Worm (Caenorhabditis elegans) whole organism, late embryonic: Measurements from ENCODE around the gene Y37E11B.2.

Experiments
- F13H6.1 ChIP-seq: sonication (generic microtip); optimal IDR thresholded peaks from 2 replicates; lab custom pipeline; 2016; ENCODE audit warnings: missing genetic modification characterization, missing compliant biosample characterization
- Y22D7AL.16 ChIP-seq: sonication (generic microtip); optimal IDR thresholded peaks from 2 replicates; lab custom pipeline; 2016; ENCODE audit warnings: missing genetic modification characterization, missing compliant biosample characterization
- ahr-1 ChIP-seq: sonication (generic microtip); optimal IDR thresholded peaks from 2 replicates; lab custom pipeline; 2016; ENCODE audit warnings: missing genetic modification characterization, missing compliant biosample characterization
- ceh-31 ChIP-seq: sonication (generic microtip); optimal IDR thresholded peaks from 2 replicates; lab custom pipeline; 2016; ENCODE audit warnings: missing genetic modification characterization, missing compliant biosample characterization
- ceh-34 ChIP-seq: sonication (generic microtip); optimal IDR thresholded peaks from 2 replicates; lab custom pipeline; 2016; ENCODE audit warnings: mild to moderate bottlenecking, missing genetic modification characterization, missing compliant biosample characterization
- ceh-48 ChIP-seq: sonication (generic microtip); optimal IDR thresholded peaks from 2 replicates; lab custom pipeline; 2016; ENCODE audit warnings: missing genetic modification characterization, inconsistent platforms, missing compliant biosample characterization
- che-1 ChIP-seq: sonication (generic microtip); optimal IDR thresholded peaks from 2 replicates; lab custom pipeline; 2016; ENCODE audit warnings: mild to moderate bottlenecking, missing genetic modification characterization, missing compliant biosample characterization
- elt-2 ChIP-seq: sonication (generic microtip); optimal IDR thresholded peaks from 2 replicates; lab custom pipeline; 2016; ENCODE audit warnings: missing genetic modification reagents, missing genetic modification characterization, missing compliant biosample characterization
- madf-2 ChIP-seq: sonication (generic microtip); optimal IDR thresholded peaks from 2 replicates; lab custom pipeline; 2017; ENCODE audit warnings: missing genetic modification characterization, missing compliant biosample characterization
- nhr-232 ChIP-seq: sonication (generic microtip); optimal IDR thresholded peaks from 2 replicates; lab custom pipeline; 2016; ENCODE audit warnings: missing genetic modification characterization, missing compliant biosample characterization
- npax-4 ChIP-seq: sonication (generic microtip); optimal IDR thresholded peaks from 2 replicates; lab custom pipeline; 2016; ENCODE audit warnings: missing genetic modification characterization, missing compliant biosample characterization
- pag-3 ChIP-seq: sonication (generic microtip); optimal IDR thresholded peaks from 2 replicates; lab custom pipeline; 2016; ENCODE audit warnings: missing compliant biosample characterization, missing genetic modification characterization, borderline replicate concordance
- pax-1 ChIP-seq: fragments of 150-350 bp; optimal IDR thresholded peaks from 2 replicates; lab custom pipeline; 2014; ENCODE audit warnings: missing biosample characterization, missing genetic modification characterization
- pha-2 ChIP-seq: sonication (generic microtip); optimal IDR thresholded peaks from 2 replicates; lab custom pipeline; 2017; ENCODE audit warnings: mild to moderate bottlenecking, missing genetic modification characterization, missing compliant biosample characterization
- tbx-2 ChIP-seq: sonication (generic microtip); optimal IDR thresholded peaks from 2 replicates; lab custom pipeline; 2016; ENCODE audit warnings: missing genetic modification characterization, missing compliant biosample characterization
- unc-42 ChIP-seq: sonication (generic microtip); optimal IDR thresholded peaks from 2 replicates; lab custom pipeline; 2016; ENCODE audit warnings: missing genotype, missing genetic modification characterization, missing compliant biosample characterization
- unc-86 ChIP-seq: sonication (generic microtip); optimal IDR thresholded peaks from 2 replicates; lab custom pipeline; 2016; ENCODE audit warnings: missing genetic modification characterization, missing compliant biosample characterization

The Y37E11B.2 gene

ce11 chrIV:3624597-3624996 is 46.3 kb downstream of the Y37E11B.2 start, which contains the start of the genes cha-1 and unc-17:
Gene cha-1, minus strand, starts transcription at chrIV:3624697.
Gene unc-17, minus strand, starts transcription at chrIV:3624699.
- TF ChIP-seq ceh-31 (tag; lab: Kevin White, UChicago) (no peak), tbx-2 (no peak), npax-4 (tag; lab: Kevin White, UChicago) (no peak), ceh-48 (tag; lab: Kevin White, UChicago) (no peak), nhr-232 (tag; lab: Kevin White, UChicago) (no peak), pha-2 (tag; lab: Kevin White, UChicago) (no peak), ahr-1 (tag; lab: Kevin White, UChicago) (no peak), F13H6.1 (tag; lab: Kevin White, UChicago) (no peak), unc-86 (no peak), pax-1 (no peak), ceh-34 (tag; lab: Kevin White, UChicago) (no peak), Y22D7AL.16 (tag; lab: Kevin White, UChicago) (no peak), pag-3 (tag; lab: Kevin White, UChicago) (no peak), madf-2 (no peak)

DNA sequence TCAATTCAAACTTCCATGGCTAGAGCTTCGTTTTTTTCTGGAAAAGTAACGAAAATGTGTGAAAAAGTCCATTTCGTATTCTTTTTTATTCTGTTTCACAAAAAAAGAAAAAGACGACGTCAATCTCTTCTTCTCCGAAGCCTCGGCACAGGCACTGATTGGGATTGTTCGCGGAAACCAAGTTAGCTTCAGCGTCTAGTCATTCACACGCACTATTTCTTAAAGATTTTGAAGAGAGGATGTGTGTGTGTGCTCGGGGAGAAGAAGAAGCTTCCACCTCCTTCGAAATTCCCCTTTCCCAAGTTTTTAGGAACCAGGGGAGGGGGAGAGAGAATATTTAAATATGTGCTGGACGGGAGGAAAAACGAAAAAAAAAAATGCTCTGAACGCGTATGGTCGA is 48.2 kb downstream of the Y37E11B.2 start:
- TF ChIP-seq elt-2 (tag; lab: Kevin White, UChicago) (no peak), unc-42 (tag; lab: Kevin White, UChicago) (peak; percentile 90), pag-3 (tag; lab: Kevin White, UChicago) (no peak), che-1 (tag; lab: Kevin White, UChicago) (no peak)
- TF ChIP-seq, all 69 proteins: peak for 1
